Worm (Caenorhabditis elegans): ENCODE measurements around the gene catp-3.

- TF ChIP-seq F57C9.4 (tag; optimal IDR thresholded peaks at IDR 0.05) = no peak
- TF ChIP-seq pha-4 (tag; optimal IDR thresholded peaks at IDR 0.05) = no peak
- no peak for TF ChIP-seq sptf-2 (GFP tag; optimal IDR thresholded peaks at IDR 0.05)
- TF ChIP-seq lir-1 (GFP tag; conservative IDR thresholded peaks at IDR 0.05) = no peak
These were observed at the start of gene catp-3 for ce11 chrV:8075712-8076111.
